Fruit fly (Drosophila melanogaster): Measurements from ENCODE around the gene Cpr66D.
A peak's percentile ranks its signal among the peaks of the same experiment; 100 is the strongest.

The Cpr66D gene

dm6 chr3L:8672199-8673059, 32.2 kb downstream of the Cpr66D start (continued):
- peak; percentile 59 for TF ChIP-seq CG18599 (GFP tag; optimal IDR thresholded peaks at IDR 0.05)
- no peak for TF ChIP-seq CG10274 (GFP tag; optimal IDR thresholded peaks at IDR 0.05)
- TF ChIP-seq da (GFP tag; optimal IDR thresholded peaks at IDR 0.05), result no peak
- no peak for TF ChIP-seq CHES-1-like (GFP tag; optimal IDR thresholded peaks at IDR 0.05)
- TF ChIP-seq unpg (GFP tag; optimal IDR thresholded peaks at IDR 0.05), result peak; percentile 55
- TF ChIP-seq CG7786 (GFP tag; optimal IDR thresholded peaks at IDR 0.05), result peak; percentile 39
- TF ChIP-seq CG7745 (tag; optimal IDR thresholded peaks at IDR 0.05), result no peak
- peak; percentile 43 for TF ChIP-seq schlank (tag; optimal IDR thresholded peaks at IDR 0.05)
- TF ChIP-seq Hr78 (GFP tag; optimal IDR thresholded peaks at IDR 0.05), result no peak
- TF ChIP-seq Bgb (GFP tag; IDR thresholded peaks at IDR 0.05; ENCODE audit: partially characterized antibody), result peak; percentile 22; the same call in 1 of the 2 replicates
- TF ChIP-seq Xrp1 (GFP tag; IDR thresholded peaks at IDR 0.05), result peak; percentile 28; the same call in 1 of the 2 replicates
- TF ChIP-seq CG7839 (tag; optimal IDR thresholded peaks at IDR 0.05), result peak; percentile 63
- TF ChIP-seq scrt (GFP tag; optimal IDR thresholded peaks at IDR 0.05), result peak; percentile 9
- TF ChIP-seq Dbx (GFP tag; IDR thresholded peaks at IDR 0.05), result peak; percentile 76; the same call in 2 of the 3 replicates
- peak; percentile 48; the same call in 1 of the 3 replicates for TF ChIP-seq zfh1 (GFP tag; IDR thresholded peaks at IDR 0.05)
- TF ChIP-seq HHEX (GFP tag; optimal IDR thresholded peaks at IDR 0.05), result peak; percentile 39
- peak; percentile 5 for TF ChIP-seq CG10267 (tag; optimal IDR thresholded peaks at IDR 0.05)
- peak; percentile 63 for TF ChIP-seq grau (tag; optimal IDR thresholded peaks at IDR 0.05)

DNA sequence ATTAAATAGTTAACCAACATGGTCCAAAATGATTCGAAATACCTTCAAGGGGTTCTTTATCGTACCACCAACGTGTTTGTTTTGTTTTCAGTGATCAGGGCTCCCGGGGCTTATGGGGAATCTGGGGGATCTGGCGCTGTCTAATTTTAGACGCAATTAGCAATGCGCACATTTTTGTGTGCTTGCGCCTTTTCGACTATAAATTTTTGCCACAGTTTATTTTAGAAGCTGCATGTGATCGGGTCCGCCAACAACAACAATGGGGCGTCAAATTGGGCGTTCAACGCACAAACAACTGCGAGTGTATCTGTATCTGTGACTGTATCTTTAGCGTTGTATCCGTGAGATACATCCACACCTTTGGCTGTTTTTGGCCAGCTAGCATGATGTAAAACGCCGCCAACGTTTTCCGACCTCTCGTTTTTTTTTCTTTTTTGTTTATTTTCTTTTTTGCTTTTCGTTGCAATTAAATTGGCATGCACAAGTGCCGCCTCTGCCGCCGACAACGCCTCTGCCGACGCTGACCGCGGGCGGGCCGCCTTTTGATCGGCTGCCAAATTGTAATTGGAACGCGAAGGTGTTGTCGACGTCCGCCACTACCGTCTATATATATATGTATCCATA, 33.2 kb downstream of the Cpr66D start:
- TF ChIP-seq grn (GFP tag; optimal IDR thresholded peaks at IDR 0.05) (no peak), gem (tag; optimal IDR thresholded peaks at IDR 0.05) (peak; percentile 4), Ptx1 (GFP tag; IDR thresholded peaks at IDR 0.05) (no peak), CTCF (GFP tag; optimal IDR thresholded peaks at IDR 0.05) (no peak), Atf3 (GFP tag; optimal IDR thresholded peaks at IDR 0.05) (no peak), Usf (GFP tag; optimal IDR thresholded peaks at IDR 0.05) (no peak), CG12104 (GFP tag; optimal IDR thresholded peaks at IDR 0.05) (no peak), mam (GFP tag; optimal IDR thresholded peaks at IDR 0.05) (no peak), Med (GFP tag) (peak; percentile 42), CG9437 (GFP tag; optimal IDR thresholded peaks at IDR 0.05) (no peak), CG8765 (GFP tag; IDR thresholded peaks at IDR 0.05) (peak; percentile 10; the same call in 1 of the 2 replicates), Pdp1 (GFP tag; optimal IDR thresholded peaks at IDR 0.05) (peak in 1 of 2 experiments; percentile 19), CG16815 (GFP tag; optimal IDR thresholded peaks at IDR 0.05) (no peak), Neu2 (GFP tag; optimal IDR thresholded peaks at IDR 0.05; ENCODE audit: borderline replicate concordance) (no peak), CG18599 (GFP tag; optimal IDR thresholded peaks at IDR 0.05) (no peak), HLH4C (GFP tag; IDR thresholded peaks at IDR 0.05; ENCODE audit: partially characterized antibody) (no peak), cg (GFP tag; optimal IDR thresholded peaks at IDR 0.05) (peak; percentile 1), sc (optimal IDR thresholded peaks at IDR 0.05) (no peak), sc (GFP tag; optimal IDR thresholded peaks at IDR 0.05) (no peak), MBD-R2 (GFP tag; IDR thresholded peaks at IDR 0.05) (no peak), CG12769 (tag; optimal IDR thresholded peaks at IDR 0.05) (peak; percentile 53), Taf1 (GFP tag; IDR thresholded peaks at IDR 0.05) (no peak), ase (GFP tag; IDR thresholded peaks at IDR 0.05) (no peak), ato (GFP tag; IDR thresholded peaks at IDR 0.05; ENCODE audit: partially characterized antibody) (no peak), CG8924 (tag; optimal IDR thresholded peaks at IDR 0.05) (no peak), CG3726 (GFP tag; IDR thresholded peaks at IDR 0.05) (no peak), CG8290 (GFP tag; optimal IDR thresholded peaks at IDR 0.05) (no peak), CG8290 (tag; optimal IDR thresholded peaks at IDR 0.05) (no peak), Drgx (GFP tag; IDR thresholded peaks at IDR 0.05) (peak; percentile 57), Ets65A (GFP tag) (peak; percentile 52), gfzf (GFP tag; optimal IDR thresholded peaks at IDR 0.05) (no peak)
